Fruit fly (Drosophila melanogaster): Measurements from ENCODE around the gene CG8565.

CG8565 gene

dm6 chrX:15803764-15804563 lies 33.7 kb upstream of the CG8565 start, which contains the start of the genes PGRP-LE and sd (continued):
- TF ChIP-seq sna (GFP tag; IDR thresholded peaks at IDR 0.05; ENCODE audit: partially characterized antibody) = no peak
- TF ChIP-seq CG17829 (tag; optimal IDR thresholded peaks at IDR 0.05) = no peak
- no peak for TF ChIP-seq jing (GFP tag; optimal IDR thresholded peaks at IDR 0.05)
- peak; percentile 18 for TF ChIP-seq CG12391 (tag; optimal IDR thresholded peaks at IDR 0.05)
- no peak for TF ChIP-seq CG2129 (GFP tag; IDR thresholded peaks at IDR 0.05; ENCODE audit: partially characterized antibody)
- no peak for TF ChIP-seq ken (GFP tag; IDR thresholded peaks at IDR 0.05)
- no peak for TF ChIP-seq Hand (GFP tag; optimal IDR thresholded peaks at IDR 0.05)
- TF ChIP-seq Sry-β (GFP tag; optimal IDR thresholded peaks at IDR 0.05) = no peak
- peak; percentile 17 for TF ChIP-seq gem (tag; optimal IDR thresholded peaks at IDR 0.05)
- TF ChIP-seq Lhr (GFP tag; optimal IDR thresholded peaks at IDR 0.05) = no peak
- TF ChIP-seq jumu (GFP tag; optimal IDR thresholded peaks at IDR 0.05) = no peak
- TF ChIP-seq sens (GFP tag) = peak; percentile 78
- TF ChIP-seq Hsf (GFP tag; optimal IDR thresholded peaks at IDR 0.05) = no peak
- no peak for TF ChIP-seq CG10979 (tag; optimal IDR thresholded peaks at IDR 0.05)
- no peak for TF ChIP-seq Lpt (GFP tag; optimal IDR thresholded peaks at IDR 0.05)
- TF ChIP-seq CG15479 (GFP tag; optimal IDR thresholded peaks at IDR 0.05) = no peak
- TF ChIP-seq Jarid2 (GFP tag; optimal IDR thresholded peaks at IDR 0.05) = peak; percentile 78
- no peak for TF ChIP-seq disco-r (GFP tag; optimal IDR thresholded peaks at IDR 0.05)
- TF ChIP-seq ranshi (GFP tag; IDR thresholded peaks at IDR 0.05) = no peak
- TF ChIP-seq Gsc (GFP tag; IDR thresholded peaks at IDR 0.05) = no peak
- TF ChIP-seq amos (GFP tag; IDR thresholded peaks at IDR 0.05; ENCODE audit: partially characterized antibody) = peak; percentile 21; the same call in 1 of the 2 replicates
- peak; percentile 18 for TF ChIP-seq CG1603 (tag; optimal IDR thresholded peaks at IDR 0.05)
- no peak for TF ChIP-seq MBD-R2 (GFP tag; IDR thresholded peaks at IDR 0.05)
- no peak for TF ChIP-seq CG31224 (GFP tag; IDR thresholded peaks at IDR 0.05)
- no peak for TF ChIP-seq Ssrp (tag; optimal IDR thresholded peaks at IDR 0.05)
- TF ChIP-seq Ets97D (GFP tag; optimal IDR thresholded peaks at IDR 0.05) = peak; percentile 2
- no peak for TF ChIP-seq chif (GFP tag; optimal IDR thresholded peaks at IDR 0.05)
- no peak for TF ChIP-seq CG17912 (GFP tag; optimal IDR thresholded peaks at IDR 0.05)
- TF ChIP-seq HHEX (GFP tag; optimal IDR thresholded peaks at IDR 0.05) = no peak
- TF ChIP-seq oc (tag; optimal IDR thresholded peaks at IDR 0.05) = no peak
- no peak for TF ChIP-seq dm (GFP tag; optimal IDR thresholded peaks at IDR 0.05)
- TF ChIP-seq CG6854 (GFP tag; optimal IDR thresholded peaks at IDR 0.05) = no peak
- no peak for TF ChIP-seq sob (GFP tag; IDR thresholded peaks at IDR 0.05)
- no peak for TF ChIP-seq CG32532 (GFP tag; IDR thresholded peaks at IDR 0.05)
- TF ChIP-seq Ptx1 (GFP tag; IDR thresholded peaks at IDR 0.05) = no peak
- TF ChIP-seq scrt (GFP tag; optimal IDR thresholded peaks at IDR 0.05) = no peak
- no peak for TF ChIP-seq CG2202 (tag; optimal IDR thresholded peaks at IDR 0.05)
- TF ChIP-seq CG9437 (GFP tag; optimal IDR thresholded peaks at IDR 0.05) = no peak
- TF ChIP-seq CG8388 (GFP tag; optimal IDR thresholded peaks at IDR 0.05) = no peak
- TF ChIP-seq inv (GFP tag; IDR thresholded peaks at IDR 0.05; ENCODE audit: partially characterized antibody) = no peak
- no peak for TF ChIP-seq btn (GFP tag; optimal IDR thresholded peaks at IDR 0.05)
- peak; percentile 93 to 98 for TF ChIP-seq Trl (optimal IDR thresholded peaks at IDR 0.05)
- TF ChIP-seq Trl (GFP tag; optimal IDR thresholded peaks at IDR 0.05) = no peak
- TF ChIP-seq Med (GFP tag) = peak; percentile 69
- no peak for TF ChIP-seq Gug (GFP tag; IDR thresholded peaks at IDR 0.05)
- peak in 1 of 2 experiments; percentile 14 for TF ChIP-seq Eip74EF (GFP tag; optimal IDR thresholded peaks at IDR 0.05)
- no peak for TF ChIP-seq Taf1 (GFP tag; IDR thresholded peaks at IDR 0.05)
- no peak for TF ChIP-seq wek (GFP tag; optimal IDR thresholded peaks at IDR 0.05)
- no peak for TF ChIP-seq zf30C (GFP tag; optimal IDR thresholded peaks at IDR 0.05)

Data from whole organism, embryonic.